Fruit fly (Drosophila melanogaster) whole organism, embryonic: Measurements from ENCODE around the gene CG9360.
A peak's percentile ranks its signal among the peaks of the same experiment; 100 is the strongest.

Experiments used
- Ada2b ChIP-seq: fragments of 200-800 bp; sonication (Bioruptor generic); IDR thresholded peaks from 2 replicates; pipeline ENCODE4 v1.3.6; 2022; ENCODE audit warnings: missing biosample characterization, missing genetic modification characterization
- Asciz ChIP-seq: fragments of 200-800 bp; sonication (Bioruptor generic); optimal IDR thresholded peaks from 2 replicates; lab custom pipeline; 2017; ENCODE audit warnings: missing biosample characterization, mild to moderate bottlenecking, missing genetic modification characterization, missing genetic modification reagents
- BEAF-32 ChIP-seq: fragments of 200-800 bp; sonication (Bioruptor generic); optimal IDR thresholded peaks from 3 replicates; lab custom pipeline; 2017; ENCODE audit warnings: missing biosample characterization, missing genetic modification characterization, mild to moderate bottlenecking, moderate library complexity, missing genetic modification reagents
- CG10267 ChIP-seq: fragments of 200-800 bp; sonication (Bioruptor generic); optimal IDR thresholded peaks from 2 replicates; lab custom pipeline; 2018; ENCODE audit warnings: missing biosample characterization, mild to moderate bottlenecking, missing genetic modification characterization, moderate library complexity
- CG10543 ChIP-seq: fragments of 200-800 bp; sonication (Bioruptor generic); optimal IDR thresholded peaks from 3 replicates; lab custom pipeline; 2017; ENCODE audit warnings: missing biosample characterization, mild to moderate bottlenecking, missing genetic modification characterization, moderate library complexity
- CG11247 ChIP-seq: fragments of 200-800 bp; sonication (Bioruptor generic); IDR thresholded peaks from 2 replicates; pipeline ENCODE4 v1.3.6; 2022; ENCODE audit warnings: missing biosample characterization, missing genetic modification characterization
- CG11456 ChIP-seq: fragments of 200-800 bp; sonication (Bioruptor generic); IDR thresholded peaks from 3 replicates; pipeline ENCODE4 v1.3.6; 2022; ENCODE audit warnings: missing biosample characterization, missing genetic modification characterization
- CG12299 ChIP-seq: fragments of 200-800 bp; sonication (Bioruptor generic); optimal IDR thresholded peaks from 2 replicates; lab custom pipeline; 2018; ENCODE audit warnings: missing biosample characterization, mild to moderate bottlenecking, missing genetic modification characterization
- CG13424 ChIP-seq: fragments of 200-800 bp; sonication (Bioruptor generic); optimal IDR thresholded peaks from 2 replicates; lab custom pipeline; 2019; ENCODE audit warnings: missing biosample characterization, mild to moderate bottlenecking, missing genetic modification characterization, moderate library complexity
- CG15269 ChIP-seq: fragments of 200-800 bp; sonication (Bioruptor generic); optimal IDR thresholded peaks from 2 replicates; lab custom pipeline; 2018; ENCODE audit warnings: missing biosample characterization, mild to moderate bottlenecking, missing genetic modification characterization, moderate library complexity
- CG1529 ChIP-seq: fragments of 200-800 bp; sonication (Bioruptor generic); optimal IDR thresholded peaks from 3 replicates; lab custom pipeline; 2018; ENCODE audit warnings: missing biosample characterization, missing genetic modification characterization
- CG1603 ChIP-seq: fragments of 200-800 bp; sonication (Bioruptor generic); optimal IDR thresholded peaks from 2 replicates; lab custom pipeline; 2019; ENCODE audit warnings: missing biosample characterization, mild to moderate bottlenecking, missing genetic modification characterization, moderate library complexity
- CG16813 ChIP-seq: fragments of 200-800 bp; sonication (Bioruptor generic); IDR thresholded peaks from 3 replicates; pipeline ENCODE4 v1.3.6; 2022; ENCODE audit warnings: missing biosample characterization, missing genetic modification characterization; ENCODE audit not compliant: partially characterized antibody
- CG33557 ChIP-seq: fragments of 200-800 bp; sonication (Bioruptor generic); optimal IDR thresholded peaks from 2 replicates; lab custom pipeline; 2019; ENCODE audit warnings: missing biosample characterization, mild to moderate bottlenecking, missing genetic modification characterization, moderate library complexity
- CG5953 ChIP-seq: fragments of 200-800 bp; sonication (Bioruptor generic); IDR thresholded peaks from 2 replicates; pipeline ENCODE4 v1.3.6; 2022; ENCODE audit warnings: missing biosample characterization, missing genetic modification characterization
- CG6791 ChIP-seq: fragments of 200-800 bp; sonication (Bioruptor generic); IDR thresholded peaks from 3 replicates; pipeline ENCODE4 v1.3.6; 2022; ENCODE audit warnings: missing biosample characterization, missing genetic modification characterization; ENCODE audit not compliant: partially characterized antibody
- CG8290 ChIP-seq, 3 experiments: fragments of 200-800 bp; sonication (Bioruptor generic); optimal IDR thresholded peaks; 2 replicates each; lab custom pipeline; 2016 to 2019; ENCODE audit warnings: missing biosample characterization in 3 of 3, missing genetic modification characterization in 3 of 3, mild to moderate bottlenecking in 2 of 3, moderate library complexity in 1 of 3
- CG8388 ChIP-seq: fragments of 200-800 bp; sonication (Bioruptor generic); optimal IDR thresholded peaks from 2 replicates; lab custom pipeline; 2019; ENCODE audit warnings: missing biosample characterization, mild to moderate bottlenecking, missing genetic modification characterization, moderate library complexity
- Dip2 ChIP-seq: fragments of 200-800 bp; sonication (Bioruptor generic); IDR thresholded peaks from 2 replicates; pipeline ENCODE4 v1.3.6; 2022; ENCODE audit warnings: missing biosample characterization, missing genetic modification characterization
- Dll ChIP-seq: fragments of 200-800 bp; sonication (Bioruptor generic); IDR thresholded peaks from 4 replicates; pipeline ENCODE4 v1.3.6; 2022; ENCODE audit warnings: missing biosample characterization, missing genetic modification characterization; ENCODE audit not compliant: partially characterized antibody
- Elba2 ChIP-seq: fragments of 200-800 bp; sonication (Bioruptor generic); optimal IDR thresholded peaks from 3 replicates; lab custom pipeline; 2016; ENCODE audit warnings: missing biosample characterization, missing genetic modification characterization
- Ets97D ChIP-seq: fragments of 200-800 bp; sonication (Bioruptor generic); optimal IDR thresholded peaks from 3 replicates; lab custom pipeline; 2016; ENCODE audit warnings: missing biosample characterization, missing genetic modification characterization
- HmgZ ChIP-seq: fragments of 200-800 bp; sonication (Bioruptor generic); optimal IDR thresholded peaks from 2 replicates; lab custom pipeline; 2018; ENCODE audit warnings: missing biosample characterization, mild to moderate bottlenecking, missing genetic modification characterization
- Hr3 ChIP-seq: fragments of 200-800 bp; sonication (Bioruptor generic); optimal IDR thresholded peaks from 3 replicates; lab custom pipeline; 2016; ENCODE audit warnings: missing biosample characterization, missing genetic modification characterization
- Kr ChIP-seq: fragments of 200-800 bp; sonication (Bioruptor generic); optimal IDR thresholded peaks from 2 replicates; lab custom pipeline; 2017; ENCODE audit warnings: missing biosample characterization, mild to moderate bottlenecking, missing genetic modification characterization
- Lhr ChIP-seq: fragments of 200-800 bp; sonication (Bioruptor generic); optimal IDR thresholded peaks from 3 replicates; lab custom pipeline; 2017; ENCODE audit warnings: mild to moderate bottlenecking, missing biosample characterization, missing genetic modification reagents, missing genetic modification characterization
- Med ChIP-seq: fragments of 200-800 bp; sonication (Bioruptor generic); peaks from one replicate; lab custom pipeline; 2016; ENCODE audit warnings: missing biosample characterization, missing genetic modification characterization, mild to moderate bottlenecking, inconsistent platforms, moderate library complexity
- Mrtf ChIP-seq: fragments of 200-800 bp; sonication (Bioruptor generic); IDR thresholded peaks from 3 replicates; pipeline ENCODE4 v1.3.6; 2022; ENCODE audit warnings: missing biosample characterization, missing genetic modification characterization
- Six4 ChIP-seq: fragments of 200-800 bp; sonication (Bioruptor generic); optimal IDR thresholded peaks from 2 replicates; lab custom pipeline; 2016; ENCODE audit warnings: missing biosample characterization, missing genetic modification characterization
- Usf ChIP-seq: fragments of 200-800 bp; sonication (Bioruptor generic); optimal IDR thresholded peaks from 2 replicates; lab custom pipeline; 2017; ENCODE audit warnings: missing genotype, missing biosample characterization, missing genetic modification characterization
- abd-A ChIP-seq: fragments of 200-800 bp; sonication (Bioruptor generic); optimal IDR thresholded peaks from 3 replicates; lab custom pipeline; 2019; ENCODE audit warnings: missing biosample characterization, mild to moderate bottlenecking, missing genetic modification characterization, moderate library complexity
- cg ChIP-seq: fragments of 200-800 bp; sonication (Bioruptor generic); optimal IDR thresholded peaks from 3 replicates; lab custom pipeline; 2019; ENCODE audit warnings: missing biosample characterization, mild to moderate bottlenecking, missing genetic modification characterization, moderate library complexity
- dati ChIP-seq: fragments of 200-800 bp; sonication (Bioruptor generic); IDR thresholded peaks from 2 replicates; pipeline ENCODE4 v1.3.6; 2022; ENCODE audit warnings: missing biosample characterization, missing genetic modification characterization
- fd64A ChIP-seq: fragments of 200-800 bp; sonication (Bioruptor generic); optimal IDR thresholded peaks from 3 replicates; lab custom pipeline; 2018; ENCODE audit warnings: missing biosample characterization, mild to moderate bottlenecking, missing genetic modification characterization
- gem ChIP-seq: fragments of 200-800 bp; sonication (Bioruptor generic); optimal IDR thresholded peaks from 2 replicates; lab custom pipeline; 2019; ENCODE audit warnings: missing biosample characterization, mild to moderate bottlenecking, missing genetic modification characterization, moderate library complexity
- jumu ChIP-seq: fragments of 200-800 bp; sonication (Bioruptor generic); optimal IDR thresholded peaks from 3 replicates; lab custom pipeline; 2016; ENCODE audit warnings: missing biosample characterization, missing genetic modification characterization
- nau ChIP-seq: fragments of 200-800 bp; sonication (Bioruptor generic); optimal IDR thresholded peaks from 3 replicates; lab custom pipeline; 2017; ENCODE audit warnings: missing biosample characterization, mild to moderate bottlenecking, missing genetic modification characterization, missing genetic modification reagents
- p53 ChIP-seq: fragments of 200-800 bp; sonication (Bioruptor generic); optimal IDR thresholded peaks from 2 replicates; lab custom pipeline; 2016; ENCODE audit warnings: missing biosample characterization, missing genetic modification characterization
- pan ChIP-seq, 4 experiments: fragments of >200 bp in 3 of 4; fragments of 200-800 bp in 1 of 4; sonication (Bioruptor generic) in 1 of 4; optimal IDR thresholded peaks in 3 of 4; IDR thresholded peaks in 1 of 4; 2 replicates each; pipeline versions ENCODE4 v1.3.6 to Lab custom; 2017 to 2022; ENCODE audit warnings: missing biosample characterization in 2 of 4, missing genetic modification characterization in 2 of 4, mixed read lengths in 1 of 4
- pb ChIP-seq: fragments of 200-800 bp; sonication (Bioruptor generic); optimal IDR thresholded peaks from 3 replicates; lab custom pipeline; 2016; ENCODE audit warnings: missing biosample characterization, missing genetic modification characterization
- prd ChIP-seq, 3 experiments: fragments of >200 bp in 2 of 3; fragments of 200-800 bp in 1 of 3; sonication (Bioruptor generic) in 1 of 3; optimal IDR thresholded peaks in 2 of 3; IDR thresholded peaks in 1 of 3; 2 replicates in 2 of 3; 3 replicates in 1 of 3; pipeline versions ENCODE4 v1.3.6 to Lab custom; 2017 to 2022; ENCODE audit warnings: missing biosample characterization in 1 of 3, missing genetic modification characterization in 1 of 3
- pzg ChIP-seq: fragments of 200-800 bp; sonication (Bioruptor generic); optimal IDR thresholded peaks from 3 replicates; lab custom pipeline; 2018; ENCODE audit warnings: missing biosample characterization, mild to moderate bottlenecking, missing genetic modification characterization, moderate library complexity
- run ChIP-seq: fragments of 200-800 bp; sonication (Bioruptor generic); optimal IDR thresholded peaks from 3 replicates; lab custom pipeline; 2018; ENCODE audit warnings: missing biosample characterization, mild to moderate bottlenecking, missing genetic modification characterization
- shn ChIP-seq: fragments of 200-800 bp; sonication (Bioruptor generic); optimal IDR thresholded peaks from 3 replicates; lab custom pipeline; 2016; ENCODE audit warnings: missing biosample characterization, missing genetic modification characterization
- sob ChIP-seq: fragments of 200-800 bp; sonication (Bioruptor generic); IDR thresholded peaks from 2 replicates; pipeline ENCODE4 v1.3.6; 2022; ENCODE audit warnings: missing biosample characterization, missing genetic modification characterization
- stwl ChIP-seq: fragments of 200-800 bp; sonication (Bioruptor generic); optimal IDR thresholded peaks from 3 replicates; lab custom pipeline; 2018; ENCODE audit warnings: missing biosample characterization, mild to moderate bottlenecking, missing genetic modification characterization, moderate library complexity
- trh ChIP-seq: fragments of 200-800 bp; sonication (Bioruptor generic); optimal IDR thresholded peaks from 2 replicates; lab custom pipeline; 2016; ENCODE audit warnings: missing biosample characterization, missing genetic modification characterization
- vfl ChIP-seq: fragments of 200-800 bp; sonication (Bioruptor generic); optimal IDR thresholded peaks from 2 replicates; lab custom pipeline; 2016; ENCODE audit warnings: missing biosample characterization, missing genetic modification characterization
- zf30C ChIP-seq: fragments of 200-800 bp; sonication (Bioruptor generic); optimal IDR thresholded peaks from 3 replicates; lab custom pipeline; 2018; ENCODE audit warnings: missing biosample characterization, mild to moderate bottlenecking, missing genetic modification characterization

Gene CG9360

DNA sequence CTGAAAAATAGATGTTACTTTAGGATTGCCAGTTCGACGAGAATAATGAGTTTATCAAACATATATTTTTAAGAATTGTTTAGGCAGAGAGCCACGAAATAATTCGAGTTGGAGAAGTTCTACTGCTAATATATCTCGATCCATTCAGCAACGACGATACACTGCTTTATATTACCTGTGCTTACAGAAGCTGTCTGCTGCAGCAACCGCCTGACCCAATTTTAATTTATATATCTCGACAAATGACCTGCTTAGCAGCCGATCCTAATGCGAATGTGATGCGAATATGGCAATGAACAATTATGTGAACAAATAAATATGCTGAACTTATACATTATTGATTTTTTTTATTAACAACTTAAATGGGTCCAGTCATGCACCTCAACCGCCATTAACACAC lies 34.1 kb upstream of the CG9360 start (continued):
- TF ChIP-seq Usf (no peak), pan (optimal IDR thresholded peaks at IDR 0.05; lab: Kevin White, UChicago) (no peak), pan (GFP tag; optimal IDR thresholded peaks at IDR 0.05 in 1 of 2, IDR thresholded peaks at IDR 0.05 in 1 of 2) (no peak), Dip2 (no peak), CG15269 (tag; lab: Kevin White, UChicago) (no peak), CG10543 (GFP tag; lab: Kevin White, UChicago) (no peak), CG8388 (GFP tag; lab: Kevin White, UChicago) (no peak), HmgZ (no peak), fd64A (GFP tag; lab: Kevin White, UChicago) (no peak), pb (no peak), gem (tag; lab: Kevin White, UChicago) (no peak), CG1603 (no peak), CG33557 (GFP tag; lab: Kevin White, UChicago) (no peak), vfl (GFP tag; lab: Kevin White, UChicago) (no peak), CG11247 (no peak), zf30C (no peak), CG12299 (no peak), Mrtf (GFP tag; lab: Robert Waterston, UW) (no peak), nau (GFP tag; lab: Kevin White, UChicago) (no peak), CG13424 (tag; lab: Kevin White, UChicago) (no peak), abd-A (tag; lab: Kevin White, UChicago) (no peak), prd (optimal IDR thresholded peaks at IDR 0.05; lab: Kevin White, UChicago) (no peak), prd (GFP tag; IDR thresholded peaks at IDR 0.05; lab: Robert Waterston, UW) (no peak), Hr3 (GFP tag; lab: Kevin White, UChicago) (peak; percentile 45), CG11456 (GFP tag; lab: Robert Waterston, UW) (no peak), Six4 (GFP tag; lab: Kevin White, UChicago) (no peak), CG1529 (GFP tag; lab: Kevin White, UChicago) (no peak), Asciz (GFP tag; lab: Kevin White, UChicago) (no peak)

DNA sequence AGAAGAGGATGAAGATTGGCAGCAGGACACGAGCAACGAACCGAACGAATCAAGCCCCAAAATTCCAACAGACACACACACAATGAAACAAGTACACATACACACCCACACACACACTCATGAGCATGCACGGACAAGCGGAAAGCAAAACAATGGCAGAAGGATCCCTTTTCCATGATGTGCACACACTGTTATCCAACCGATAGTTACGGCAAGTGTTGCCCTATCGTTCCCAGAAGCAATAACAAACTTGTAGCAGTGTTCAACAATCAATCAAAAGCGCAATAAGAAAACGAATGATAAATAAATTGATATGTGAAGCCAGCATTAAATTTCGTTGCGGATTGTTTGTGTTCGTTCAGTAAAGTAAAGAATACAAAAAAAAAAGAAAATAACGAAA lies 32.5 kb upstream of the CG9360 start:
- peak; percentile 79 for TF ChIP-seq p53 (GFP tag; lab: Kevin White, UChicago)
- no peak for TF ChIP-seq CG5953 (GFP tag; lab: Robert Waterston, UW)
- no peak for TF ChIP-seq sob (GFP tag; lab: Robert Waterston, UW)
- TF ChIP-seq Elba2 (GFP tag; lab: Kevin White, UChicago): peak; percentile 92
- TF ChIP-seq run (tag; lab: Kevin White, UChicago): no peak
- TF ChIP-seq prd (optimal IDR thresholded peaks at IDR 0.05; lab: Kevin White, UChicago): no peak
- TF ChIP-seq prd (GFP tag; IDR thresholded peaks at IDR 0.05; lab: Robert Waterston, UW): 0 out of 3 replicates have a peak, but pooled peaks have one; percentile 10
- peak; percentile 52 for TF ChIP-seq Ets97D
- TF ChIP-seq trh (GFP tag; lab: Kevin White, UChicago): no peak
- TF ChIP-seq shn (GFP tag; lab: Kevin White, UChicago): no peak
- TF ChIP-seq dati (GFP tag; lab: Robert Waterston, UW): no peak
- no peak for TF ChIP-seq Ada2b
- no peak for TF ChIP-seq jumu (GFP tag; lab: Kevin White, UChicago)
- TF ChIP-seq Med (GFP tag; lab: Kevin White, UChicago): peak; percentile 43
- TF ChIP-seq BEAF-32 (GFP tag; lab: Kevin White, UChicago): peak; percentile 51
- TF ChIP-seq stwl (tag; lab: Kevin White, UChicago): peak; percentile 100
- no peak for TF ChIP-seq Kr
- TF ChIP-seq cg (GFP tag; lab: Kevin White, UChicago): peak; percentile 61
- TF ChIP-seq Dll (GFP tag; lab: Robert Waterston, UW): 0 out of 4 replicates have a peak, but pooled peaks have one; percentile 28
- peak; percentile 1 for TF ChIP-seq Lhr (GFP tag; lab: Kevin White, UChicago)
- TF ChIP-seq CG8290 (GFP tag; optimal IDR thresholded peaks at IDR 0.05; lab: Kevin White, UChicago): no peak
- TF ChIP-seq CG8290 (tag; optimal IDR thresholded peaks at IDR 0.05; lab: Kevin White, UChicago): peak in 1 of 2 experiments; percentile 24
- TF ChIP-seq CG16813: peak; percentile 63
- TF ChIP-seq CG6791 (GFP tag; lab: Robert Waterston, UW): peak; percentile 61; the same call in 2 of the 3 replicates
- TF ChIP-seq pzg (GFP tag; lab: Kevin White, UChicago): no peak
- TF ChIP-seq CG10267 (tag; lab: Kevin White, UChicago): peak; percentile 37
